Worm (Caenorhabditis elegans) whole organism, mixed stage, embryonic: ENCODE data around the gene srx-9.

Experiments used
- M03D4.4 ChIP-seq: sonication (generic microtip); optimal IDR thresholded peaks from 2 replicates; lab custom pipeline; 2017; ENCODE audit warnings: mild to moderate bottlenecking, missing genetic modification characterization, missing compliant biosample characterization
- bed-3 ChIP-seq: fragments of 200-800 bp; sonication (Bioruptor generic); optimal IDR thresholded peaks from 3 replicates; lab custom pipeline; 2018; ENCODE audit warnings: mild to moderate bottlenecking, missing genetic modification characterization, moderate library complexity, missing compliant biosample characterization
- blmp-1 ChIP-seq: fragments of 150-350 bp; optimal IDR thresholded peaks from 2 replicates; lab custom pipeline; 2014; ENCODE audit warnings: missing biosample characterization, missing genetic modification characterization
- ceh-39 ChIP-seq: fragments of 150-350 bp; optimal IDR thresholded peaks from 2 replicates; lab custom pipeline; 2014; ENCODE audit warnings: missing biosample characterization, missing genetic modification characterization
- ceh-43 ChIP-seq: fragments of 200-800 bp; sonication (Bioruptor generic); optimal IDR thresholded peaks from 2 replicates; lab custom pipeline; 2018; ENCODE audit warnings: mild to moderate bottlenecking, missing genetic modification characterization, moderate library complexity, missing compliant biosample characterization
- ceh-83 ChIP-seq: fragments of 200-800 bp; sonication (Bioruptor generic); optimal IDR thresholded peaks from 2 replicates; lab custom pipeline; 2018; ENCODE audit warnings: mild to moderate bottlenecking, missing genetic modification characterization, missing compliant biosample characterization
- ces-1 ChIP-seq: fragments of 150-350 bp; optimal IDR thresholded peaks from 2 replicates; lab custom pipeline; 2014; ENCODE audit warnings: missing biosample characterization, missing genetic modification reagents, missing genetic modification characterization
- cnd-1 ChIP-seq: fragments of 200-800 bp; sonication (Bioruptor generic); optimal IDR thresholded peaks from 2 replicates; lab custom pipeline; 2018; ENCODE audit warnings: mild to moderate bottlenecking, missing genetic modification characterization, missing compliant biosample characterization
- drap-1 ChIP-seq: fragments of 200-800 bp; sonication (Bioruptor generic); optimal IDR thresholded peaks from 3 replicates; lab custom pipeline; 2018; ENCODE audit warnings: mild to moderate bottlenecking, missing genetic modification characterization, missing compliant biosample characterization
- elt-1 ChIP-seq: sonication (generic microtip); optimal IDR thresholded peaks from 2 replicates; lab custom pipeline; 2017; ENCODE audit warnings: missing genetic modification characterization, mild to moderate bottlenecking, missing compliant biosample characterization, antibody characterized with exemption, moderate library complexity, borderline replicate concordance; ENCODE audit not compliant: insufficient read depth
- elt-3 ChIP-seq: fragments of 150-350 bp; optimal IDR thresholded peaks from 2 replicates; lab custom pipeline; 2014; ENCODE audit warnings: missing biosample characterization, missing genetic modification characterization
- flh-1 ChIP-seq: fragments of 200-800 bp; sonication (Bioruptor generic); optimal IDR thresholded peaks from 2 replicates; lab custom pipeline; 2018; ENCODE audit warnings: mild to moderate bottlenecking, missing genetic modification characterization, moderate library complexity, missing compliant biosample characterization
- hlh-1 ChIP-seq: fragments of 150-350 bp; optimal IDR thresholded peaks from 2 replicates; lab custom pipeline; 2014; ENCODE audit warnings: missing biosample characterization, missing genetic modification reagents, missing genetic modification characterization
- lin-13 ChIP-seq: fragments of 150-350 bp; optimal IDR thresholded peaks from 2 replicates; lab custom pipeline; 2014; ENCODE audit warnings: missing biosample characterization, missing genetic modification characterization
- lsy-2 ChIP-seq: fragments of 150-350 bp; optimal IDR thresholded peaks from 2 replicates; lab custom pipeline; 2014; ENCODE audit warnings: missing biosample characterization, missing genetic modification characterization
- mab-5 ChIP-seq: fragments of 150-350 bp; optimal IDR thresholded peaks from 2 replicates; lab custom pipeline; 2014; ENCODE audit warnings: missing biosample characterization, missing genetic modification characterization
- mep-1 ChIP-seq: fragments of 150-350 bp; optimal IDR thresholded peaks from 2 replicates; lab custom pipeline; 2017; ENCODE audit warnings: missing biosample characterization, missing genetic modification reagents, missing genetic modification characterization, inconsistent platforms
- mls-2 ChIP-seq: sonication (generic microtip); optimal IDR thresholded peaks from 2 replicates; lab custom pipeline; 2016; ENCODE audit warnings: mild to moderate bottlenecking, missing genetic modification characterization, moderate library complexity, missing compliant biosample characterization
- nhr-12 ChIP-seq: fragments of 150-350 bp; optimal IDR thresholded peaks from 2 replicates; lab custom pipeline; 2014; ENCODE audit warnings: missing biosample characterization, missing genetic modification characterization
- nhr-2 ChIP-seq: fragments of 150-350 bp; optimal IDR thresholded peaks from 2 replicates; lab custom pipeline; 2014; ENCODE audit warnings: missing biosample characterization, missing genetic modification characterization
- nhr-28 ChIP-seq: fragments of 150-350 bp; optimal IDR thresholded peaks from 2 replicates; lab custom pipeline; 2014; ENCODE audit warnings: missing biosample characterization, missing genetic modification characterization
- nhr-76 ChIP-seq: sonication (generic microtip); optimal IDR thresholded peaks from 2 replicates; lab custom pipeline; 2017; ENCODE audit warnings: missing biosample characterization, missing genetic modification characterization
- pha-4 ChIP-seq: fragments of 150-350 bp; optimal IDR thresholded peaks from 2 replicates; lab custom pipeline; 2018; ENCODE audit warnings: missing biosample characterization, missing genetic modification reagents, missing genetic modification characterization
- sem-2 ChIP-seq: fragments of 200-800 bp; sonication (Bioruptor generic); optimal IDR thresholded peaks from 2 replicates; lab custom pipeline; 2018; ENCODE audit warnings: mild to moderate bottlenecking, missing genetic modification characterization, missing compliant biosample characterization
- snpc-4 ChIP-seq: fragments of 150-350 bp; optimal IDR thresholded peaks from 2 replicates; lab custom pipeline; 2014; ENCODE audit warnings: missing biosample characterization, missing genetic modification characterization
- sptf-1 ChIP-seq: sonication (generic microtip); optimal IDR thresholded peaks from 2 replicates; lab custom pipeline; 2017; ENCODE audit warnings: mild to moderate bottlenecking, missing genetic modification characterization, moderate library complexity, missing compliant biosample characterization
- tbx-8 ChIP-seq: fragments of 200-800 bp; sonication (Bioruptor generic); optimal IDR thresholded peaks from 2 replicates; lab custom pipeline; 2018; ENCODE audit warnings: mild to moderate bottlenecking, missing genetic modification characterization, moderate library complexity, missing compliant biosample characterization
- unc-120 ChIP-seq: sonication (generic microtip); optimal IDR thresholded peaks from 2 replicates; lab custom pipeline; 2017; ENCODE audit warnings: missing genetic modification characterization, missing compliant biosample characterization; ENCODE audit not compliant: poor library complexity, severe bottlenecking
- unc-39 ChIP-seq: fragments of 150-350 bp; optimal IDR thresholded peaks from 2 replicates; lab custom pipeline; 2014; ENCODE audit warnings: missing biosample characterization, missing genetic modification characterization
- unc-62 ChIP-seq: fragments of 150-350 bp; optimal IDR thresholded peaks from 2 replicates; lab custom pipeline; 2014; ENCODE audit warnings: missing biosample characterization, missing genetic modification reagents, missing genetic modification characterization
- ztf-11 ChIP-seq: fragments of 150-350 bp; optimal IDR thresholded peaks from 2 replicates; lab custom pipeline; 2014; ENCODE audit warnings: missing biosample characterization, missing genetic modification characterization

Gene srx-9

ce11 chrV:7364059-7364458, 31.2 kb downstream of the srx-9 start, which contains the start of gene cyp-35A2:
TSS of gene cyp-35A2 (minus strand) at chrV:7364182.
- no peak for TF ChIP-seq mep-1 (tag; lab: Kevin White, UChicago)

ce11 chrV:7361673-7362072, 33.6 kb downstream of the srx-9 start, which contains the start of gene cyp-35A1:
TSS of gene cyp-35A1 (minus strand) at chrV:7361773.
- no peak for TF ChIP-seq sem-2 (GFP tag; lab: Kevin White, UChicago)
- TF ChIP-seq cnd-1 (tag; lab: Kevin White, UChicago) = no peak
- no peak for TF ChIP-seq elt-1 (tag; lab: Kevin White, UChicago)
- TF ChIP-seq blmp-1 = no peak
- no peak for TF ChIP-seq sptf-1 (tag; lab: Kevin White, UChicago)
- TF ChIP-seq lsy-2 (tag; lab: Kevin White, UChicago) = no peak
- TF ChIP-seq ces-1 = no peak
- TF ChIP-seq bed-3 = no peak
- no peak for TF ChIP-seq mls-2
- TF ChIP-seq flh-1 (GFP tag; lab: Kevin White, UChicago) = no peak

- TF ChIP-seq M03D4.4 (tag; lab: Kevin White, UChicago) (no peak), sem-2 (GFP tag; lab: Kevin White, UChicago) (no peak), sptf-1 (tag; lab: Kevin White, UChicago) (no peak), mep-1 (tag; lab: Kevin White, UChicago) (no peak), ces-1 (no peak), nhr-12 (no peak), elt-1 (tag; lab: Kevin White, UChicago) (no peak), flh-1 (GFP tag; lab: Kevin White, UChicago) (no peak), unc-62 (no peak), nhr-2 (tag; lab: Kevin White, UChicago) (no peak), blmp-1 (no peak), mls-2 (no peak), lin-13 (tag; lab: Kevin White, UChicago) (no peak), bed-3 (no peak), unc-39 (tag; lab: Kevin White, UChicago) (no peak), nhr-76 (tag; lab: Kevin White, UChicago) (no peak), pha-4 (no peak), ztf-11 (tag; lab: Kevin White, UChicago) (no peak), mab-5 (no peak), cnd-1 (tag; lab: Kevin White, UChicago) (no peak)
Observed at ce11 chrV:7357132-7357531, 38.1 kb downstream of the srx-9 start, which contains the start of gene C03G6.6. TSS of gene C03G6.6 (plus strand) at chrV:7357432.

ce11 chrV:7356684-7357083, 38.6 kb downstream of the srx-9 start, which contains the start of gene C03G6.21:
TSS of gene C03G6.21 (minus strand) at chrV:7356784.
- no peak for TF ChIP-seq pha-4
- TF ChIP-seq, all 35 proteins: peak for 0

ce11 chrV:7355464-7355863, 39.8 kb downstream of the srx-9 start, which contains the start of gene tag-293:
TSS of gene tag-293 (minus strand) at chrV:7355564.
- TF ChIP-seq lsy-2 (tag; lab: Kevin White, UChicago) = no peak
- no peak for TF ChIP-seq nhr-2 (tag; lab: Kevin White, UChicago)
- TF ChIP-seq ceh-39 (tag; lab: Kevin White, UChicago) = no peak
- TF ChIP-seq flh-1 (GFP tag; lab: Kevin White, UChicago) = no peak
- no peak for TF ChIP-seq ceh-43 (GFP tag; lab: Kevin White, UChicago)
- no peak for TF ChIP-seq unc-120 (tag; lab: Kevin White, UChicago)
- TF ChIP-seq drap-1 (GFP tag; lab: Kevin White, UChicago) = no peak
- TF ChIP-seq mep-1 (tag; lab: Kevin White, UChicago) = no peak
- no peak for TF ChIP-seq tbx-8 (GFP tag; lab: Kevin White, UChicago)
- no peak for TF ChIP-seq sem-2 (GFP tag; lab: Kevin White, UChicago)
- TF ChIP-seq sptf-1 (tag; lab: Kevin White, UChicago) = no peak
- no peak for TF ChIP-seq pha-4
- TF ChIP-seq lin-13 (tag; lab: Kevin White, UChicago) = no peak
- TF ChIP-seq ztf-11 (tag; lab: Kevin White, UChicago) = no peak
- no peak for TF ChIP-seq mab-5
- no peak for TF ChIP-seq ces-1
- TF ChIP-seq blmp-1 = no peak

- no peak for TF ChIP-seq nhr-28 (tag; lab: Kevin White, UChicago)
- no peak for TF ChIP-seq M03D4.4 (tag; lab: Kevin White, UChicago)
- TF ChIP-seq cnd-1 (tag; lab: Kevin White, UChicago) = no peak
- no peak for TF ChIP-seq snpc-4 (tag; lab: Kevin White, UChicago)
- TF ChIP-seq elt-3 (tag; lab: Kevin White, UChicago) = no peak
- TF ChIP-seq ces-1 = no peak
- TF ChIP-seq ceh-43 (GFP tag; lab: Kevin White, UChicago) = no peak
- TF ChIP-seq ceh-83 (GFP tag; lab: Kevin White, UChicago) = no peak
- no peak for TF ChIP-seq sem-2 (GFP tag; lab: Kevin White, UChicago)
- no peak for TF ChIP-seq hlh-1 (tag; lab: Kevin White, UChicago)
- TF ChIP-seq nhr-2 (tag; lab: Kevin White, UChicago) = no peak
- no peak for TF ChIP-seq blmp-1
- TF ChIP-seq lin-13 (tag; lab: Kevin White, UChicago) = no peak
- TF ChIP-seq unc-62 = no peak
- TF ChIP-seq ceh-39 (tag; lab: Kevin White, UChicago) = no peak
- TF ChIP-seq mab-5 = no peak
- TF ChIP-seq, all 35 proteins: peak for 0
Observed at ce11 chrV:7353602-7354001, 41.7 kb downstream of the srx-9 start.
